Worm (Caenorhabditis elegans) whole organism, young adult: ENCODE results near the gene ZK177.12.
A peak's percentile ranks its signal among the peaks of the same experiment; 100 is the strongest.

ENCODE experiments used
- B0336.3 ChIP-seq: fragments of 200-800 bp; sonication (Bioruptor generic); IDR thresholded peaks from 2 replicates; pipeline ENCODE4 v1.3.6; 2022; ENCODE audit warnings: missing genetic modification characterization, missing compliant biosample characterization
- C06A6.2 ChIP-seq: fragments of 200-800 bp; sonication (Bioruptor generic); conservative IDR thresholded peaks from 2 replicates; pipeline ENCODE4 v1.3.6; 2022; ENCODE audit warnings: missing genetic modification characterization, missing compliant biosample characterization
- C17E4.6 ChIP-seq: fragments of 200-800 bp; sonication (Bioruptor generic); IDR thresholded peaks from 2 replicates; pipeline ENCODE4 v1.3.6; 2022; ENCODE audit warnings: missing genetic modification reagents, missing genetic modification characterization, missing compliant biosample characterization
- F22D6.2 ChIP-seq: sonication (generic microtip); optimal IDR thresholded peaks from 2 replicates; lab custom pipeline; 2016; ENCODE audit warnings: mild to moderate bottlenecking, missing genetic modification characterization, missing compliant biosample characterization
- F23B12.7 ChIP-seq: sonication (generic microtip); optimal IDR thresholded peaks from 2 replicates; lab custom pipeline; 2017; ENCODE audit warnings: missing genetic modification characterization, mild to moderate bottlenecking, missing compliant biosample characterization, antibody characterized with exemption, moderate library complexity; ENCODE audit not compliant: insufficient read depth
- F57A8.1 ChIP-seq: fragments of 200-800 bp; sonication (Bioruptor generic); optimal IDR thresholded peaks from 2 replicates; lab custom pipeline; 2018; ENCODE audit warnings: mild to moderate bottlenecking, missing genetic modification characterization, moderate library complexity, missing compliant biosample characterization
- K11D2.4 ChIP-seq: fragments of 200-800 bp; sonication (Bioruptor generic); IDR thresholded peaks from 2 replicates; pipeline ENCODE4 v1.3.6; 2022; ENCODE audit warnings: missing genetic modification reagents, missing genetic modification characterization, missing compliant biosample characterization
- Y53G8AR.9 ChIP-seq: fragments of 200-800 bp; sonication (Bioruptor generic); conservative IDR thresholded peaks from 2 replicates; pipeline ENCODE4 v1.3.6; 2022; ENCODE audit warnings: missing genetic modification reagents, missing genetic modification characterization, missing compliant biosample characterization
- ZK185.1 ChIP-seq: sonication (generic microtip); optimal IDR thresholded peaks from 2 replicates; lab custom pipeline; 2016; ENCODE audit warnings: mild to moderate bottlenecking, missing genetic modification characterization, missing compliant biosample characterization; ENCODE audit not compliant: poor library complexity, severe bottlenecking
- akir-1 ChIP-seq: fragments of 200-800 bp; sonication (Bioruptor generic); optimal IDR thresholded peaks from 2 replicates; lab custom pipeline; 2018; ENCODE audit warnings: mild to moderate bottlenecking, missing genetic modification characterization, moderate library complexity, missing compliant biosample characterization
- ama-1 ChIP-seq, 3 experiments: fragments of 150-350 bp in 1 of 3; sonication (generic microtip) in 2 of 3; optimal IDR thresholded peaks; 2 replicates each; lab custom pipeline; 2014 to 2018; ENCODE audit warnings: missing biosample characterization in 2 of 3, missing genetic modification characterization in 2 of 3, missing genetic modification reagents in 2 of 3
- aptf-2 ChIP-seq: fragments of 200-800 bp; sonication (Bioruptor generic); conservative IDR thresholded peaks from 2 replicates; pipeline ENCODE4 v1.3.6; 2022; ENCODE audit warnings: missing genetic modification reagents, missing genetic modification characterization, missing compliant biosample characterization
- attf-3 ChIP-seq: fragments of 200-800 bp; sonication (Bioruptor generic); conservative IDR thresholded peaks from 2 replicates; pipeline ENCODE4 v1.3.6; 2022; ENCODE audit warnings: missing genetic modification reagents, missing genetic modification characterization, missing compliant biosample characterization
- attf-5 ChIP-seq: fragments of 200-800 bp; sonication (Bioruptor generic); optimal IDR thresholded peaks from 2 replicates; lab custom pipeline; 2018; ENCODE audit warnings: mild to moderate bottlenecking, missing genetic modification characterization, missing compliant biosample characterization
- attf-6 ChIP-seq: fragments of 200-800 bp; sonication (Bioruptor generic); IDR thresholded peaks from 2 replicates; pipeline ENCODE4 v1.3.6; 2022; ENCODE audit warnings: missing genetic modification reagents, missing genetic modification characterization, missing compliant biosample characterization
- cebp-1 ChIP-seq, 2 experiments: fragments of 200-800 bp in 1 of 2; sonication (Bioruptor generic) in 1 of 2; sonication (generic microtip) in 1 of 2; IDR thresholded peaks in 1 of 2; optimal IDR thresholded peaks in 1 of 2; 2 replicates each; pipeline versions ENCODE4 v1.3.6 to Lab custom; 2017 to 2022; ENCODE audit warnings: missing compliant biosample characterization in 2 of 2, missing genetic modification characterization in 2 of 2, mild to moderate bottlenecking in 1 of 2, missing genetic modification reagents in 1 of 2, moderate library complexity in 1 of 2
- ceh-27 ChIP-seq: fragments of 200-800 bp; sonication (Bioruptor generic); optimal IDR thresholded peaks from 2 replicates; lab custom pipeline; 2018; ENCODE audit warnings: mild to moderate bottlenecking, missing genetic modification characterization, moderate library complexity, missing compliant biosample characterization
- chd-7 ChIP-seq: sonication (generic microtip); optimal IDR thresholded peaks from 2 replicates; lab custom pipeline; 2016; ENCODE audit warnings: mild to moderate bottlenecking, missing genetic modification characterization, moderate library complexity, missing compliant biosample characterization
- dox-1 ChIP-seq: fragments of 200-800 bp; sonication (Bioruptor generic); IDR thresholded peaks from 2 replicates; pipeline ENCODE4 v1.3.6; 2022; ENCODE audit warnings: missing genetic modification reagents, missing genetic modification characterization, missing compliant biosample characterization
- egl-18 ChIP-seq: fragments of 200-800 bp; sonication (Bioruptor generic); IDR thresholded peaks from 2 replicates; pipeline ENCODE4 v1.3.6; 2022; ENCODE audit warnings: missing genetic modification reagents, missing genetic modification characterization, missing compliant biosample characterization
- egl-44 ChIP-seq: fragments of 200-800 bp; sonication (Bioruptor generic); IDR thresholded peaks from 2 replicates; pipeline ENCODE4 v1.3.6; 2022; ENCODE audit warnings: missing genetic modification reagents, missing genetic modification characterization, missing compliant biosample characterization
- ets-4 ChIP-seq: fragments of 200-800 bp; sonication (Bioruptor generic); optimal IDR thresholded peaks from 2 replicates; lab custom pipeline; 2018; ENCODE audit warnings: mild to moderate bottlenecking, missing genetic modification characterization, missing compliant biosample characterization
- gei-17 ChIP-seq: fragments of 200-800 bp; sonication (Bioruptor generic); optimal IDR thresholded peaks from 2 replicates; lab custom pipeline; 2018; ENCODE audit warnings: mild to moderate bottlenecking, missing genetic modification characterization, missing compliant biosample characterization
- hmg-1.2 ChIP-seq: fragments of 200-800 bp; sonication (Bioruptor generic); IDR thresholded peaks from 2 replicates; pipeline ENCODE4 v1.3.6; 2022; ENCODE audit warnings: missing genetic modification reagents, missing genetic modification characterization, missing compliant biosample characterization
- hmg-20 ChIP-seq: fragments of 200-800 bp; sonication (Bioruptor generic); IDR thresholded peaks from 2 replicates; pipeline ENCODE4 v1.3.6; 2022; ENCODE audit warnings: missing genetic modification reagents, missing genetic modification characterization, missing compliant biosample characterization
- hsf-1 ChIP-seq: fragments of 200-800 bp; sonication (Bioruptor generic); IDR thresholded peaks from 2 replicates; pipeline ENCODE4 v1.3.6; 2022; ENCODE audit warnings: missing genetic modification reagents, missing genetic modification characterization, missing compliant biosample characterization
- let-607 ChIP-seq, 2 experiments: fragments of 200-800 bp in 1 of 2; sonication (Bioruptor generic) in 1 of 2; sonication (generic microtip) in 1 of 2; optimal IDR thresholded peaks; 2 replicates each; lab custom pipeline; 2016 to 2018; ENCODE audit warnings: mild to moderate bottlenecking in 2 of 2, missing compliant biosample characterization in 2 of 2, missing genetic modification characterization in 2 of 2, moderate library complexity in 2 of 2, missing genotype in 1 of 2
- lin-54 ChIP-seq: fragments of 200-800 bp; sonication (Bioruptor generic); optimal IDR thresholded peaks from 2 replicates; lab custom pipeline; 2018; ENCODE audit warnings: mild to moderate bottlenecking, missing genetic modification characterization, missing compliant biosample characterization
- lsy-27 ChIP-seq: sonication (generic microtip); optimal IDR thresholded peaks from 2 replicates; lab custom pipeline; 2017; ENCODE audit warnings: missing genetic modification characterization, mild to moderate bottlenecking, missing compliant biosample characterization, antibody characterized with exemption, missing genotype, borderline replicate concordance; ENCODE audit not compliant: insufficient read depth
- madf-10 ChIP-seq: sonication (generic microtip); optimal IDR thresholded peaks from 2 replicates; lab custom pipeline; 2016; ENCODE audit warnings: mild to moderate bottlenecking, missing genetic modification characterization, missing compliant biosample characterization
- madf-6 ChIP-seq: fragments of 200-800 bp; sonication (Bioruptor generic); IDR thresholded peaks from 2 replicates; pipeline ENCODE4 v1.3.6; 2022; ENCODE audit warnings: missing genetic modification reagents, missing genetic modification characterization, missing compliant biosample characterization
- madf-8 ChIP-seq: fragments of 200-800 bp; sonication (Bioruptor generic); conservative IDR thresholded peaks from 2 replicates; pipeline ENCODE4 v1.3.6; 2022; ENCODE audit warnings: missing genetic modification reagents, missing genetic modification characterization, missing compliant biosample characterization
- mcd-1 ChIP-seq: fragments of 200-800 bp; sonication (Bioruptor generic); IDR thresholded peaks from 2 replicates; pipeline ENCODE4 v1.3.6; 2022; ENCODE audit warnings: missing genetic modification reagents, missing genetic modification characterization, missing compliant biosample characterization
- nhr-120 ChIP-seq: fragments of 200-800 bp; sonication (Bioruptor generic); IDR thresholded peaks from 2 replicates; pipeline ENCODE4 v1.3.6; 2022; ENCODE audit warnings: missing genetic modification characterization, missing compliant biosample characterization
- nhr-80 ChIP-seq: sonication (generic microtip); optimal IDR thresholded peaks from 2 replicates; lab custom pipeline; 2016; ENCODE audit warnings: missing genetic modification characterization, missing compliant biosample characterization
- pbrm-1 ChIP-seq: fragments of 200-800 bp; sonication (Bioruptor generic); IDR thresholded peaks from 2 replicates; pipeline ENCODE4 v1.3.6; 2022; ENCODE audit warnings: missing genetic modification reagents, missing genetic modification characterization, missing compliant biosample characterization
- pha-4 ChIP-seq: fragments of 150-350 bp; sonication (generic microtip); optimal IDR thresholded peaks from 2 replicates; lab custom pipeline; 2014; ENCODE audit warnings: missing biosample characterization, missing genetic modification reagents, missing genetic modification characterization
- rcor-1 ChIP-seq: fragments of 200-800 bp; sonication (Bioruptor generic); IDR thresholded peaks from 2 replicates; pipeline ENCODE4 v1.3.6; 2022; ENCODE audit warnings: missing genetic modification reagents, missing genetic modification characterization, missing compliant biosample characterization
- rec-8 ChIP-seq, 2 experiments: sonication (generic microtip); optimal IDR thresholded peaks; 2 replicates each; lab custom pipeline; 2016; ENCODE audit warnings: mild to moderate bottlenecking in 2 of 2, missing genetic modification characterization in 2 of 2, missing genetic modification reagents in 2 of 2, missing genotype in 2 of 2, missing biosample characterization in 1 of 2, missing compliant biosample characterization in 1 of 2, moderate library complexity in 1 of 2
- snpc-1.1 ChIP-seq: sonication (generic microtip); optimal IDR thresholded peaks from 2 replicates; lab custom pipeline; 2017; ENCODE audit warnings: missing genetic modification characterization, mild to moderate bottlenecking, missing compliant biosample characterization, antibody characterized with exemption, moderate library complexity, missing genotype, missing genetic modification reagents; ENCODE audit not compliant: insufficient read depth
- snpc-4 ChIP-seq, 5 experiments: fragments of 150-350 bp in 1 of 5; sonication (generic microtip) in 4 of 5; optimal IDR thresholded peaks; 2 replicates each; lab custom pipeline; 2014 to 2018; ENCODE audit warnings: missing genetic modification characterization in 5 of 5, missing biosample characterization in 3 of 5, antibody characterized with exemption in 2 of 5, mild to moderate bottlenecking in 2 of 5, missing compliant biosample characterization in 2 of 5, missing genotype in 2 of 5, moderate library complexity in 2 of 5, missing genetic modification reagents in 1 of 5
- tbp1 ChIP-seq: fragments of 200-800 bp; sonication (Bioruptor generic); optimal IDR thresholded peaks from 2 replicates; lab custom pipeline; 2018; ENCODE audit warnings: mild to moderate bottlenecking, missing genetic modification characterization, missing compliant biosample characterization
- ztf-22 ChIP-seq: fragments of 200-800 bp; sonication (Bioruptor generic); optimal IDR thresholded peaks from 2 replicates; lab custom pipeline; 2018; ENCODE audit warnings: mild to moderate bottlenecking, missing genetic modification characterization, moderate library complexity, missing compliant biosample characterization

Gene ZK177.12

ce11 chrII:5544145-5544515, 22.6 kb downstream of the ZK177.12 start:
- TF ChIP-seq hmg-20 (0 out of 2 replicates have a peak, but pooled peaks have one; percentile 27), aptf-2 (GFP tag; lab: Robert Waterston, UW) (no peak), cebp-1 (GFP tag; IDR thresholded peaks at IDR 0.05; lab: Robert Waterston, UW) (peak; percentile 64), cebp-1 (tag; optimal IDR thresholded peaks at IDR 0.05; lab: Kevin White, UChicago) (peak; percentile 60), attf-6 (peak; percentile 98), egl-18 (GFP tag; lab: Robert Waterston, UW) (0 out of 2 replicates have a peak, but pooled peaks have one; percentile 9), gei-17 (GFP tag; lab: Kevin White, UChicago) (no peak), F57A8.1 (no peak), ceh-27 (GFP tag; lab: Kevin White, UChicago) (peak; percentile 50), C06A6.2 (peak; percentile 78), let-607 (tag; optimal IDR thresholded peaks at IDR 0.05; lab: Kevin White, UChicago) (no peak), egl-44 (GFP tag; lab: Robert Waterston, UW) (peak; percentile 62; the same call in 1 of the 2 replicates), attf-3 (GFP tag; lab: Robert Waterston, UW) (peak; percentile 49), mcd-1 (peak; percentile 61), pbrm-1 (GFP tag; lab: Robert Waterston, UW) (peak; percentile 93), ztf-22 (GFP tag; lab: Kevin White, UChicago) (peak; percentile 50), pha-4 (tag; lab: Kevin White, UChicago) (peak; percentile 92), K11D2.4 (peak; percentile 62; the same call in 1 of the 2 replicates), hsf-1 (GFP tag; lab: Robert Waterston, UW) (peak; percentile 11; the same call in 1 of the 2 replicates), snpc-4 (GFP tag; optimal IDR thresholded peaks at IDR 0.05; lab: Kevin White, UChicago) (peak; percentile 93), snpc-4 (tag; optimal IDR thresholded peaks at IDR 0.05; lab: Kevin White, UChicago) (peak; percentile 98 to 99 (median 98)), C17E4.6 (GFP tag; lab: Robert Waterston, UW) (no peak), ZK185.1 (tag; lab: Kevin White, UChicago) (peak; percentile 18), madf-6 (peak; percentile 30; the same call in 1 of the 2 replicates), B0336.3 (GFP tag; lab: Robert Waterston, UW) (peak; percentile 54; the same call in 1 of the 2 replicates), ets-4 (GFP tag; lab: Kevin White, UChicago) (peak; percentile 33), nhr-120 (no peak), tbp1 (GFP tag; lab: Kevin White, UChicago) (peak; percentile 74), snpc-1.1 (peak; percentile 82), lin-54 (GFP tag; lab: Kevin White, UChicago) (peak; percentile 25), hmg-1.2 (peak; percentile 53), F23B12.7 (tag; lab: Kevin White, UChicago) (peak; percentile 25), madf-10 (tag; lab: Kevin White, UChicago) (no peak), F22D6.2 (tag; lab: Kevin White, UChicago) (peak; percentile 32), ama-1 (optimal IDR thresholded peaks at IDR 0.05; lab: Kevin White, UChicago) (peak; percentile 98), ama-1 (GFP tag; optimal IDR thresholded peaks at IDR 0.05; lab: Kevin White, UChicago) (no peak), nhr-80 (tag; lab: Kevin White, UChicago) (peak; percentile 11), lsy-27 (tag; lab: Kevin White, UChicago) (no peak), dox-1 (peak; percentile 14; the same call in 1 of the 2 replicates), Y53G8AR.9 (GFP tag; lab: Robert Waterston, UW) (peak; percentile 37), attf-5 (GFP tag; lab: Kevin White, UChicago) (peak; percentile 34), rcor-1 (GFP tag; lab: Robert Waterston, UW) (peak; percentile 31; the same call in 1 of the 2 replicates), madf-8 (GFP tag; lab: Robert Waterston, UW) (no peak), akir-1 (GFP tag; lab: Kevin White, UChicago) (no peak), rec-8 (tag; optimal IDR thresholded peaks at IDR 0.05; lab: Kevin White, UChicago) (no peak), chd-7 (tag; lab: Kevin White, UChicago) (no peak)
